Worm (Caenorhabditis elegans): ENCODE measurements around the gene Y41C4A.9.

The Y41C4A.9 gene

DNA sequence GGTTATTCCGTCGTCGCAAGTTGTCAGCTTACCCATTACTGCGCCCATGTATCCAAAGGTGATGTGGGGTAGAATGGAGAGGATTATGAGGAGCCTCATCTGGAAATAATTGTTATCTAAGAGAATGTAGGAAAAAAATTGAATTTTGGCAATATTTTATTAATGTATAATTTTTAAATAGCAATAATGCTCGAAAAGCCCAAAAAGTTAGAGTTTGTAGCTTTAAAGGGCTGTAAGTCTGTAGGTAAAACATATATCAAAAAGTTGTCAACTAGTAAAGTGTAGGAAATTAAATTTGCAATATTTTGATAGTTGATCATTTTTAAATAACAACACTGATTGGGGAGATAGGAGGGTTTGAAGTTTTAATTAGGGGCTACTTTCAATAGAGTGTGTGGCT is 9.7 kb downstream of the Y41C4A.9 start, which contains the start of gene Y41C4A.8:
Gene Y41C4A.8 (minus strand): TSS at position 101 of the 400 bp plus-strand sequence.
- no peak for TF ChIP-seq ceh-63 (GFP tag; optimal IDR thresholded peaks at IDR 0.05)
- TF ChIP-seq C34B4.2 (tag; optimal IDR thresholded peaks at IDR 0.05), result no peak
- no peak for TF ChIP-seq ztf-11 (tag; optimal IDR thresholded peaks at IDR 0.05)
- no peak for TF ChIP-seq C04F5.9 (tag; optimal IDR thresholded peaks at IDR 0.05)
- no peak for TF ChIP-seq mep-1 (tag; optimal IDR thresholded peaks at IDR 0.05)
- no peak for TF ChIP-seq lin-39 (tag; optimal IDR thresholded peaks at IDR 0.05)
- no peak for TF ChIP-seq egl-13 (tag; optimal IDR thresholded peaks at IDR 0.05)
- no peak for TF ChIP-seq zip-4 (GFP tag; optimal IDR thresholded peaks at IDR 0.05)
- TF ChIP-seq alr-1 (tag; optimal IDR thresholded peaks at IDR 0.05; ENCODE audit: borderline replicate concordance), result no peak
- TF ChIP-seq swsn-7 (tag; optimal IDR thresholded peaks at IDR 0.05), result no peak
- TF ChIP-seq fkh-4 (tag; optimal IDR thresholded peaks at IDR 0.05; ENCODE audit: borderline replicate concordance), result no peak
- no peak for TF ChIP-seq F16B12.6 (tag; optimal IDR thresholded peaks at IDR 0.05)
- TF ChIP-seq mab-9 (GFP tag; IDR thresholded peaks at IDR 0.05), result no peak

DNA sequence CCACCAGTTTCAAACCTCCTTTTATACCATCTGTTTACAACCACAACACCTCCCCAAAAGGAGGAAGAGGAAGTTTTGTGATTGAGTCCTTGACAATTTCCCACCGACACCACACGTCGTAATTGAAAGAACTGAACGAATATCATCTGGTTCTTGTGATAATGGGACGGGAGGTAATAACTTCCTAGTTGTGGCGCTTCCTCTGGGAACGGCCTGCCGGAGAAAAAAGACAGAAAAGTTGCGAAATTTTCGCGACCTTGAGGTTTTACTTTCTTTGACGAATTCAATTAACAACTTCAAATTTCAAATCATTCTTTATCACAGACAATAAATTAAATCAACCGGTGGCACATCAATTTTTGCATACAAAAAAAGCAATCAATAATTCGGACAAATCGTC is 11.8 kb downstream of the Y41C4A.9 start, which contains the start of gene col-96:
Gene col-96 (minus strand): TSS at position 101 of the 400 bp plus-strand sequence.
- TF ChIP-seq blmp-1 (tag; optimal IDR thresholded peaks at IDR 0.05) (peak; percentile 15), sptf-1 (tag; optimal IDR thresholded peaks at IDR 0.05) (no peak), mdl-1 (tag; optimal IDR thresholded peaks at IDR 0.05) (no peak)

DNA sequence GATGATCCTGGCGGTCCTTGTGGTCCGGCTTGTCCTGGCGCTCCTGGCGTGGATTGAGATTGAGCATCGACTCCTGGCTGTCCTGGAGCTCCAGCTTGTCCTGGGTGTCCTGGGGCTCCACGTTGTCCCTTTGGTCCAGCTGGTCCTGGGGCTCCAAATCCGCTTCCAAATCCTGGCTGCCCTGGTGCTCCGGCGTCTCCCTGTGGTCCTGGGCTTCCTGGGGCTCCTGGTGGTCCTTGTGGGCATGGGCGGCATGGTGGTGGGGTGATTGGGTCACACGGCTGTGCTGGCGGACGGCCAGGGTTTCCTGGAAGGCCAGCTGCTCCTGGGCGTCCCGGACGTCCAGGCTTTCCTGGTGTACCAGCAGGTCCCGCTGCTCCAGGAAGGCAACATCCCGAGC is 12.5 kb downstream of the Y41C4A.9 start:
- peak; percentile 40 for TF ChIP-seq ceh-8 (GFP tag; optimal IDR thresholded peaks at IDR 0.05)
- no peak for TF ChIP-seq ceh-88 (GFP tag; IDR thresholded peaks at IDR 0.05)
- TF ChIP-seq pag-3 (tag; optimal IDR thresholded peaks at IDR 0.05; ENCODE audit: borderline replicate concordance, insufficient read depth), result no peak

DNA sequence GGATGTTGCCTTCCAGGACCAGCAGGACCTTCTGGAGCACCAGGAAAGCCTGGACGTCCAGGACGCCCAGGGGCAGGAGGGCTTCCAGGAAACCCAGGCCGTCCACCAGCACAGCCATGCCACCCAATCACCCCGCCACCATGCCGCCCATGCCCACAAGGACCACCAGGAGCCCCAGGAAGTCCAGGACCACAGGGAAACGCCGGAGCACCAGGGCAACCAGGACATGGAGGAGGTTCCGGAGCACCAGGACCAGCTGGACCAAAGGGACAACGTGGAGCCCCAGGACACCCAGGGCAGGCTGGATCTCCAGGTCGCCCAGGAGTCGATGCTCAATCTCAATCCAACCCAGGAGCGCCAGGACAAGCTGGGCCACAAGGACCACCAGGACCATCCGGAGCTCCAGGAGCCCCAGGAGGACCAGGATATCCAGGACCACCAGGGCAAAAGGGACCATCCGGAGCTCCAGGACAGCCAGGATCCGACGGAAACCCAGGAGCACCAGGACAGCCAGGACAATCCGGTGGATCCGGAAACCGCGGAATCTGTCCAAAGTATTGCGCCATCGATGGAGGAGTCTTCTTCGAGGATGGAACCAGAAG is 14.0 kb downstream of the Y41C4A.9 start:
- TF ChIP-seq F16B12.6 (tag; optimal IDR thresholded peaks at IDR 0.05) (no peak), ceh-63 (GFP tag; optimal IDR thresholded peaks at IDR 0.05) (no peak), ztf-4 (tag; optimal IDR thresholded peaks at IDR 0.05) (no peak), grh-1 (GFP tag; IDR thresholded peaks at IDR 0.05) (no peak), fkh-4 (tag; optimal IDR thresholded peaks at IDR 0.05; ENCODE audit: borderline replicate concordance) (no peak), nhr-11 (tag; optimal IDR thresholded peaks at IDR 0.05) (no peak), ceh-90 (tag; optimal IDR thresholded peaks at IDR 0.05) (no peak), egl-13 (tag; optimal IDR thresholded peaks at IDR 0.05) (no peak), alr-1 (tag; optimal IDR thresholded peaks at IDR 0.05; ENCODE audit: borderline replicate concordance) (no peak), dsc-1 (tag; optimal IDR thresholded peaks at IDR 0.05) (no peak), sptf-1 (tag; optimal IDR thresholded peaks at IDR 0.05) (no peak), mef-2 (tag; optimal IDR thresholded peaks at IDR 0.05) (no peak), aly-2 (tag; optimal IDR thresholded peaks at IDR 0.05) (no peak), skn-1 (tag; optimal IDR thresholded peaks at IDR 0.05) (no peak), ceh-8 (GFP tag; optimal IDR thresholded peaks at IDR 0.05) (no peak), nhr-12 (tag; optimal IDR thresholded peaks at IDR 0.05) (no peak), pag-3 (tag; optimal IDR thresholded peaks at IDR 0.05; ENCODE audit: borderline replicate concordance, insufficient read depth) (no peak), hpl-2 (GFP tag; optimal IDR thresholded peaks at IDR 0.05) (no peak), sox-4 (tag; optimal IDR thresholded peaks at IDR 0.05) (no peak), lin-35 (GFP tag; optimal IDR thresholded peaks at IDR 0.05) (no peak)

DNA sequence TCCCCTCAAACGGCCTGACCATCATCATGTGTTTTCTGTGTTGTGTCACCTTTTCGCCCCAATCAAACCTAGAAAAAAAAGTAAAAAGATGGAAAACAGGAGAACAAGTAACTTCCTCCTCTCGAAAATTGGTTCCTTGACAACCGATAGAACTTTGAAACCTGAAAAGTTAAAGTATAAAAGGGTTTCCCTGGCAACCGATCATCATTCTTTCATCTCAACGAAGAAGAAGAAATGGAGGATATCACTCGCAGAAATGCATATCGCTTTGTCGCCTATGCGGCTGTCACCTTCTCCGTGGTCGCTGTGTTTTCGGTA is 14.7 kb downstream of the Y41C4A.9 start, which contains the start of gene col-95:
Gene col-95 (plus strand): TSS at position 219 of the 318 bp plus-strand sequence.
- TF ChIP-seq lin-35 (GFP tag; optimal IDR thresholded peaks at IDR 0.05) (peak in 1 of 2 experiments; percentile 5), lin-39 (tag; optimal IDR thresholded peaks at IDR 0.05) (no peak)
